Worm (Caenorhabditis elegans) whole organism, L2 larva: ENCODE measurements around the gene egl-8.

Experiments used
- C34F6.9 ChIP-seq: fragments of 150-350 bp; optimal IDR thresholded peaks from 2 replicates; lab custom pipeline; 2014; ENCODE audit warnings: missing biosample characterization, missing genetic modification characterization
- F13H6.1 ChIP-seq: sonication (generic microtip); optimal IDR thresholded peaks from 2 replicates; lab custom pipeline; 2016; ENCODE audit warnings: missing genetic modification characterization, missing compliant biosample characterization
- R02D3.7 ChIP-seq: fragments of 150-350 bp; optimal IDR thresholded peaks from 2 replicates; lab custom pipeline; 2014; ENCODE audit warnings: missing biosample characterization, missing genetic modification characterization
- alr-1 ChIP-seq: fragments of 150-350 bp; optimal IDR thresholded peaks from 2 replicates; lab custom pipeline; 2014; ENCODE audit warnings: missing biosample characterization, missing genetic modification characterization
- aly-2 ChIP-seq: fragments of 150-350 bp; optimal IDR thresholded peaks from 2 replicates; lab custom pipeline; 2014; ENCODE audit warnings: missing biosample characterization, missing genetic modification characterization
- ama-1 ChIP-seq: fragments of 150-350 bp; optimal IDR thresholded peaks from 2 replicates; lab custom pipeline; 2018; ENCODE audit warnings: inconsistent platforms
- blmp-1 ChIP-seq: sonication (generic microtip); optimal IDR thresholded peaks from 2 replicates; lab custom pipeline; 2017; ENCODE audit warnings: missing genetic modification characterization, mild to moderate bottlenecking, missing compliant biosample characterization, antibody characterized with exemption, moderate library complexity; ENCODE audit not compliant: insufficient read depth
- ceh-16 ChIP-seq: fragments of 150-350 bp; optimal IDR thresholded peaks from 2 replicates; lab custom pipeline; 2014; ENCODE audit warnings: missing biosample characterization, missing genetic modification characterization
- dmd-4 ChIP-seq: sonication (generic microtip); optimal IDR thresholded peaks from 2 replicates; lab custom pipeline; 2017; ENCODE audit warnings: missing biosample characterization, missing genetic modification characterization
- elt-1 ChIP-seq: fragments of 150-350 bp; optimal IDR thresholded peaks from 2 replicates; lab custom pipeline; 2014; ENCODE audit warnings: missing biosample characterization, missing genetic modification characterization
- elt-3 ChIP-seq: sonication (generic microtip); optimal IDR thresholded peaks from 2 replicates; lab custom pipeline; 2017; ENCODE audit warnings: missing biosample characterization, missing genetic modification characterization
- fos-1 ChIP-seq: fragments of 150-350 bp; optimal IDR thresholded peaks from 2 replicates; lab custom pipeline; 2014; ENCODE audit warnings: missing biosample characterization, missing genetic modification characterization
- gmeb-1 ChIP-seq: fragments of 150-350 bp; optimal IDR thresholded peaks from 2 replicates; lab custom pipeline; 2014; ENCODE audit warnings: missing biosample characterization, missing genetic modification characterization
- lin-13 ChIP-seq: fragments of 150-350 bp; optimal IDR thresholded peaks from 2 replicates; lab custom pipeline; 2014; ENCODE audit warnings: missing biosample characterization, missing genetic modification reagents, missing genetic modification characterization
- lin-39 ChIP-seq: fragments of 150-350 bp; optimal IDR thresholded peaks from 2 replicates; lab custom pipeline; 2014; ENCODE audit warnings: missing biosample characterization, missing genetic modification reagents, missing genetic modification characterization
- lsy-2 ChIP-seq, 2 experiments: fragments of 150-350 bp in 1 of 2; sonication (generic microtip) in 1 of 2; optimal IDR thresholded peaks; 2 replicates each; lab custom pipeline; 2014 to 2017; ENCODE audit warnings: missing biosample characterization in 2 of 2, missing genetic modification characterization in 2 of 2
- mbf-1 ChIP-seq: sonication (generic microtip); optimal IDR thresholded peaks from 2 replicates; lab custom pipeline; 2017; ENCODE audit warnings: missing biosample characterization, missing genetic modification characterization
- mdl-1 ChIP-seq, 2 experiments: fragments of 150-350 bp in 1 of 2; sonication (generic microtip) in 1 of 2; optimal IDR thresholded peaks; 2 replicates each; lab custom pipeline; 2017; ENCODE audit warnings: missing biosample characterization in 2 of 2, missing genetic modification characterization in 2 of 2
- nhr-10 ChIP-seq: sonication (generic microtip); optimal IDR thresholded peaks from 2 replicates; lab custom pipeline; 2017; ENCODE audit warnings: missing biosample characterization, missing genetic modification characterization
- nhr-11 ChIP-seq: fragments of 150-350 bp; optimal IDR thresholded peaks from 2 replicates; lab custom pipeline; 2014; ENCODE audit warnings: missing biosample characterization, missing genetic modification characterization
- nhr-12 ChIP-seq: fragments of 150-350 bp; optimal IDR thresholded peaks from 2 replicates; lab custom pipeline; 2014; ENCODE audit warnings: missing biosample characterization, missing genetic modification characterization
- nhr-129 ChIP-seq: fragments of 150-350 bp; optimal IDR thresholded peaks from 2 replicates; lab custom pipeline; 2014; ENCODE audit warnings: missing biosample characterization, missing genetic modification characterization
- nhr-21 ChIP-seq: fragments of 150-350 bp; optimal IDR thresholded peaks from 2 replicates; lab custom pipeline; 2014; ENCODE audit warnings: missing biosample characterization, missing genetic modification characterization
- nhr-23 ChIP-seq: fragments of 150-350 bp; optimal IDR thresholded peaks from 2 replicates; lab custom pipeline; 2014; ENCODE audit warnings: missing biosample characterization, missing genetic modification reagents, missing genetic modification characterization
- nhr-237 ChIP-seq: fragments of 150-350 bp; optimal IDR thresholded peaks from 2 replicates; lab custom pipeline; 2014; ENCODE audit warnings: missing biosample characterization, missing genetic modification characterization
- nhr-25 ChIP-seq: fragments of 150-350 bp; sonication (generic microtip); optimal IDR thresholded peaks from 3 replicates; lab custom pipeline; 2014; ENCODE audit warnings: missing biosample characterization, missing genetic modification characterization
- nhr-6 ChIP-seq: fragments of 150-350 bp; optimal IDR thresholded peaks from 2 replicates; lab custom pipeline; 2014; ENCODE audit warnings: missing biosample characterization, missing genetic modification characterization
- nhr-77 ChIP-seq: fragments of 150-350 bp; optimal IDR thresholded peaks from 2 replicates; lab custom pipeline; 2014; ENCODE audit warnings: missing biosample characterization, missing genetic modification characterization
- peb-1 ChIP-seq: fragments of 150-350 bp; optimal IDR thresholded peaks from 2 replicates; lab custom pipeline; 2014; ENCODE audit warnings: missing biosample characterization, missing genetic modification characterization
- skn-1 ChIP-seq: sonication (generic microtip); optimal IDR thresholded peaks from 2 replicates; lab custom pipeline; 2017; ENCODE audit warnings: missing biosample characterization, missing genetic modification characterization
- sma-3 ChIP-seq: sonication (generic microtip); optimal IDR thresholded peaks from 2 replicates; lab custom pipeline; 2016; ENCODE audit warnings: missing genetic modification reagents, missing genetic modification characterization, missing compliant biosample characterization
- sma-9 ChIP-seq, 2 experiments: fragments of 150-350 bp in 1 of 2; sonication (generic microtip) in 1 of 2; optimal IDR thresholded peaks; 2 replicates each; lab custom pipeline; 2014 to 2016; ENCODE audit warnings: missing genetic modification characterization in 2 of 2, mild to moderate bottlenecking in 1 of 2, missing biosample characterization in 1 of 2, missing compliant biosample characterization in 1 of 2, missing genetic modification reagents in 1 of 2, moderate library complexity in 1 of 2
- snpc-4 ChIP-seq: fragments of 150-350 bp; optimal IDR thresholded peaks from 2 replicates; lab custom pipeline; 2014; ENCODE audit warnings: missing biosample characterization, missing genetic modification characterization
- unc-62 ChIP-seq: fragments of 150-350 bp; optimal IDR thresholded peaks from 2 replicates; lab custom pipeline; 2014; ENCODE audit warnings: missing biosample characterization, missing genetic modification reagents, missing genetic modification characterization
- zag-1 ChIP-seq: fragments of 150-350 bp; optimal IDR thresholded peaks from 2 replicates; lab custom pipeline; 2014; ENCODE audit warnings: missing biosample characterization, missing genetic modification characterization
- ztf-11 ChIP-seq: sonication (generic microtip); optimal IDR thresholded peaks from 2 replicates; lab custom pipeline; 2017; ENCODE audit warnings: missing biosample characterization, missing genetic modification characterization

egl-8 gene

DNA sequence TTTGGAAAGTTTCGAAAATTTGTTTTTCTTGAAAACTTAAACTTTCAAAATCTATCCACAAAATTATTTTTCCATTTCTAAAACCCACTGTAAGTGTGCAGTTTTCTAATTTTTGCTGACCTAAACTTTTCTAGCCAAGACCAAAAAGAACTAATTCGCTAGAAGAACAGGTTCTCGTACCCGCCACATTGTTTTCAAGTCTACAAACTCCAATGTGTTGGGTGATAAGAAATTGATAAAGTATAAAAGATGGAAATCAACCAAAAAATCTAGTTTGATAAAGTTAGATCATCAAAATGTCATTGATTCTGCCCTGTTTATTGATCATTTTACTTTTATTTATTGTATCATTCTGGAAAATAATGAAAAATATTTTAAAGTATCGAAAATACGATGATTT, 38.4 kb downstream of the egl-8 start, which contains the start of gene cyp-29A3:
TSS of gene cyp-29A3 (plus strand) at position 269 of the 400 bp plus-strand sequence.
- TF ChIP-seq peb-1 (tag; lab: Kevin White, UChicago), result no peak
- no peak for TF ChIP-seq dmd-4 (tag; lab: Kevin White, UChicago)
- no peak for TF ChIP-seq elt-3
- no peak for TF ChIP-seq nhr-6
- no peak for TF ChIP-seq F13H6.1

ce11 chrV:63887-64286, 43.3 kb downstream of the egl-8 start:
- no peak for TF ChIP-seq nhr-6
- TF ChIP-seq, all 48 proteins: peak for 0

DNA sequence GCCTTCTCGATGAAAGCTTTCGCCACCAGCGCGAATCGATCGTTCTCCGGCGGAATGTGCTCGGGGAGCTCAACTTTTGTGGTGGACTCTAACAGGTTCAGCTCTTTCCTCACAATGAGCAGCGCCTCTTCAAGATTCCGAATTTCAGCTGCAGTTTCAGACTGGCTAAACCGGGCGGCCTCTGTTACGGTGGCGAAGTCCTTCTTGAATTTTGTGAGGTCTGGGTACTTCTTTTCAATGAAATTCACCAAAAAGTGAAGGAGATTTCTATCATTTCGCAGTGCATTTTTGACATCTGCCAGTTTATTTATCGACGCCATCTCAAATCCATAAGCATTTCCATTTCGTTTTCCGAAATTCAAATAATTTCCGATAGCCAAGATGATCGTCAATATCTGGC, 45.9 kb downstream of the egl-8 start:
- TF ChIP-seq mbf-1 (tag; lab: Kevin White, UChicago), result no peak
- TF ChIP-seq unc-62 (GFP tag; lab: Kevin White, UChicago), result no peak
- TF ChIP-seq nhr-11 (tag; lab: Kevin White, UChicago), result no peak
- TF ChIP-seq lsy-2 (tag; optimal IDR thresholded peaks at IDR 0.05; lab: Kevin White, UChicago), result no peak
- no peak for TF ChIP-seq aly-2 (tag; lab: Kevin White, UChicago)
- TF ChIP-seq nhr-77 (tag; lab: Kevin White, UChicago), result no peak
- TF ChIP-seq snpc-4 (tag; lab: Kevin White, UChicago), result no peak
- TF ChIP-seq alr-1 (tag; lab: Kevin White, UChicago), result no peak
- no peak for TF ChIP-seq R02D3.7 (tag; lab: Kevin White, UChicago)
- TF ChIP-seq nhr-10 (tag; lab: Kevin White, UChicago), result no peak
- TF ChIP-seq nhr-129, result no peak
- no peak for TF ChIP-seq lin-13 (GFP tag; lab: Kevin White, UChicago)
- no peak for TF ChIP-seq sma-3 (GFP tag; lab: Kevin White, UChicago)
- TF ChIP-seq ama-1, result no peak
- TF ChIP-seq elt-1 (tag; lab: Kevin White, UChicago), result no peak
- no peak for TF ChIP-seq skn-1 (tag; lab: Kevin White, UChicago)

DNA sequence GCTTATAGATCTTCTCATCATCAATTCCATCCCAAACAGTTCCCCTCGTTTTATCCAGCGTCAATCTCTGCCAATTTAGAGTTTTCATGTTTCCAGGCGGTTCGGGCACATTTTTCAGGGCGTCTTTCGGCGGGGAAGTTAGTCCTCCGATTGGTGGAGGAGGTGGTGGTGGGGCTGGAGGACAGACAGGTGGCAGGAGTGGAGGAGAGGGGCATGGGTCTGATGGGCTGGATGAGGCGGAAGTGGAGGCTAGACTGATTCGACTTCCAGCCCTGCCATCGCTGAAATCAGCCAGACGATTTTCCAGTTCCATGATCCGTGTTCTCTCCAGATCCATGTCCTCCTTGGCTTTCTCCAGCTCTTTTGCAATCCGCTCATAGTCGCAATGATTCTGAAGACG, 47.5 kb downstream of the egl-8 start:
- no peak for TF ChIP-seq mdl-1 (tag; optimal IDR thresholded peaks at IDR 0.05; lab: Kevin White, UChicago)
- TF ChIP-seq unc-62 (GFP tag; lab: Kevin White, UChicago), result no peak
- TF ChIP-seq zag-1, result no peak
- TF ChIP-seq F13H6.1, result no peak
- no peak for TF ChIP-seq ceh-16
- no peak for TF ChIP-seq blmp-1
- TF ChIP-seq lin-39, result no peak
- no peak for TF ChIP-seq nhr-25 (tag; lab: Kevin White, UChicago)
- no peak for TF ChIP-seq skn-1 (tag; lab: Kevin White, UChicago)
- no peak for TF ChIP-seq nhr-23 (tag; lab: Kevin White, UChicago)
- no peak for TF ChIP-seq nhr-6

DNA sequence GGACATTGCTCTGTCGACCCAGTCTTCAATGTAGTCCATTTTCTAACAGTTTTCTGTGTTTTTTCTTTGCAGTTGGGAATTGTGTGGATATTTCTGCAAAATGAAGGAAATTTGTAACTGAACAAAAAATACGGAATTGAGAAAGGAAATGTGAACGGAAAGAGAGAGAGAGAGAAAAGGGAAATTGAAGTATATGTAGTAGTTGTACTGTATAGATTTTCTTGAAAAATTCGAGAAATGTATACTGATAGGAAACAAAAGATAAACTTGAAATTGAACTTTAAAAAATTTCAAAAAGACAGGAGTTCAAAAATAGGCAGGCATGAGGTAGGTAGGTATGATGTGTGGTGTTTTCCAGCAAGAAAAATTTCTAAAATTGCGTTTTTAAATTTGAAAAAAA, 63.1 kb downstream of the egl-8 start, which contains the start of gene daam-1:
TSS of gene daam-1 (minus strand) at position 101 of the 400 bp plus-strand sequence.
- no peak for TF ChIP-seq fos-1 (tag; lab: Kevin White, UChicago)
- TF ChIP-seq ceh-16, result no peak
- no peak for TF ChIP-seq nhr-21 (tag; lab: Kevin White, UChicago)
- no peak for TF ChIP-seq nhr-237 (tag; lab: Kevin White, UChicago)
- TF ChIP-seq unc-62 (GFP tag; lab: Kevin White, UChicago), result no peak
- no peak for TF ChIP-seq snpc-4 (tag; lab: Kevin White, UChicago)
- no peak for TF ChIP-seq ztf-11 (tag; lab: Kevin White, UChicago)
- no peak for TF ChIP-seq sma-9 (GFP tag; optimal IDR thresholded peaks at IDR 0.05; lab: Kevin White, UChicago)
- no peak for TF ChIP-seq sma-9 (tag; optimal IDR thresholded peaks at IDR 0.05; lab: Kevin White, UChicago)
- no peak for TF ChIP-seq aly-2 (tag; lab: Kevin White, UChicago)
- no peak for TF ChIP-seq nhr-129
- TF ChIP-seq F13H6.1, result no peak
- no peak for TF ChIP-seq nhr-12 (tag; lab: Kevin White, UChicago)
- no peak for TF ChIP-seq nhr-6
- TF ChIP-seq lin-39, result no peak
- TF ChIP-seq skn-1 (tag; lab: Kevin White, UChicago), result no peak
- no peak for TF ChIP-seq C34F6.9
- no peak for TF ChIP-seq elt-1 (tag; lab: Kevin White, UChicago)
- TF ChIP-seq gmeb-1 (tag; lab: Kevin White, UChicago), result no peak
- TF ChIP-seq alr-1 (tag; lab: Kevin White, UChicago), result no peak
